Fruit fly (Drosophila melanogaster) whole organism, prepupa: ENCODE data around the gene CG31321.

ENCODE experiments used
- Blimp-1 ChIP-seq: fragments of 200-800 bp; sonication (Bioruptor generic); optimal IDR thresholded peaks from 3 replicates; lab custom pipeline; 2017; ENCODE audit warnings: missing biosample characterization, missing genetic modification characterization, mild to moderate bottlenecking, moderate library complexity, missing genetic modification reagents
- CG11294 ChIP-seq: fragments of 200-800 bp; sonication (Bioruptor generic); IDR thresholded peaks from 2 replicates; pipeline ENCODE4 v1.3.6; 2022; ENCODE audit warnings: missing biosample characterization, missing genetic modification characterization
- CG11762 ChIP-seq: fragments of 200-800 bp; sonication (Bioruptor generic); optimal IDR thresholded peaks from 3 replicates; lab custom pipeline; 2016; ENCODE audit warnings: missing biosample characterization, missing genetic modification characterization; ENCODE audit not compliant: insufficient read depth
- CG11902 ChIP-seq: fragments of 200-800 bp; sonication (Bioruptor generic); optimal IDR thresholded peaks from 3 replicates; lab custom pipeline; 2016; ENCODE audit warnings: missing biosample characterization, missing genetic modification characterization
- CG15336 ChIP-seq: fragments of 200-800 bp; sonication (Bioruptor generic); IDR thresholded peaks from 2 replicates; pipeline ENCODE4 v1.3.6; 2022; ENCODE audit warnings: missing biosample characterization, missing genetic modification characterization
- CG1621 ChIP-seq: fragments of 200-800 bp; sonication (Bioruptor generic); optimal IDR thresholded peaks from 3 replicates; lab custom pipeline; 2018; ENCODE audit warnings: missing biosample characterization, mild to moderate bottlenecking, missing genetic modification characterization
- CG16779 ChIP-seq: fragments of 200-800 bp; sonication (Bioruptor generic); optimal IDR thresholded peaks from 3 replicates; lab custom pipeline; 2017; ENCODE audit warnings: missing biosample characterization, mild to moderate bottlenecking, missing genetic modification characterization
- CG3032 ChIP-seq: fragments of 200-800 bp; optimal IDR thresholded peaks from 2 replicates; lab custom pipeline; 2019; ENCODE audit warnings: missing biosample characterization, mild to moderate bottlenecking, missing genetic modification characterization, moderate library complexity
- CG31627 ChIP-seq: fragments of 200-800 bp; sonication (Bioruptor generic); optimal IDR thresholded peaks from 3 replicates; lab custom pipeline; 2016; ENCODE audit warnings: missing biosample characterization, missing genetic modification characterization
- CG32006 ChIP-seq: fragments of 200-800 bp; sonication (Bioruptor generic); optimal IDR thresholded peaks from 3 replicates; lab custom pipeline; 2017; ENCODE audit warnings: missing biosample characterization, mild to moderate bottlenecking, missing genetic modification characterization
- CG34406 ChIP-seq: fragments of 200-800 bp; sonication (Bioruptor generic); optimal IDR thresholded peaks from 3 replicates; lab custom pipeline; 2016; ENCODE audit warnings: missing biosample characterization, missing genetic modification characterization
- CG4318 ChIP-seq: fragments of 200-800 bp; sonication (Bioruptor generic); optimal IDR thresholded peaks from 3 replicates; lab custom pipeline; 2017; ENCODE audit warnings: missing biosample characterization, mild to moderate bottlenecking, missing genetic modification characterization
- CG6163 ChIP-seq: fragments of 200-800 bp; sonication (Bioruptor generic); IDR thresholded peaks from 3 replicates; pipeline ENCODE4 v1.3.6; 2022; ENCODE audit warnings: missing biosample characterization, missing genetic modification characterization
- CG6276 ChIP-seq: fragments of 200-800 bp; sonication (Bioruptor generic); optimal IDR thresholded peaks from 2 replicates; lab custom pipeline; 2017; ENCODE audit warnings: missing biosample characterization, mild to moderate bottlenecking, missing genetic modification characterization
- CG6792 ChIP-seq: fragments of 200-800 bp; sonication (Bioruptor generic); optimal IDR thresholded peaks from 3 replicates; lab custom pipeline; 2016; ENCODE audit warnings: missing biosample characterization, missing genetic modification characterization
- CG6808 ChIP-seq: fragments of 200-800 bp; sonication (Bioruptor generic); optimal IDR thresholded peaks from 3 replicates; lab custom pipeline; 2017; ENCODE audit warnings: missing biosample characterization, missing genetic modification characterization, mild to moderate bottlenecking, moderate library complexity, missing genetic modification reagents
- CG6854 ChIP-seq: fragments of 200-800 bp; sonication (Bioruptor generic); optimal IDR thresholded peaks from 2 replicates; lab custom pipeline; 2017; ENCODE audit warnings: missing biosample characterization, mild to moderate bottlenecking, missing genetic modification characterization
- CG7368 ChIP-seq: fragments of 200-800 bp; sonication (Bioruptor generic); optimal IDR thresholded peaks from 3 replicates; lab custom pipeline; 2016; ENCODE audit warnings: missing biosample characterization, missing genetic modification characterization
- CG8119 ChIP-seq: fragments of 200-800 bp; sonication (Bioruptor generic); IDR thresholded peaks from 3 replicates; pipeline ENCODE4 v1.3.6; 2022; ENCODE audit warnings: missing biosample characterization, missing genetic modification characterization
- CG8319 ChIP-seq: fragments of 200-800 bp; sonication (Bioruptor generic); optimal IDR thresholded peaks from 3 replicates; lab custom pipeline; 2016; ENCODE audit warnings: missing biosample characterization, missing genetic modification characterization
- Eip75B ChIP-seq: fragments of 200-800 bp; sonication (Bioruptor generic); optimal IDR thresholded peaks from 3 replicates; lab custom pipeline; 2016; ENCODE audit warnings: missing biosample characterization, missing genetic modification characterization
- Eip78C ChIP-seq: fragments of 200-800 bp; sonication (Bioruptor generic); peaks from one replicate; lab custom pipeline; 2016; ENCODE audit warnings: missing biosample characterization, missing genetic modification characterization
- Eip93F ChIP-seq: fragments of 200-800 bp; sonication (Bioruptor generic); optimal IDR thresholded peaks from 2 replicates; lab custom pipeline; 2016; ENCODE audit warnings: missing biosample characterization, mild to moderate bottlenecking, missing genetic modification characterization
- Ets96B ChIP-seq: fragments of 200-800 bp; optimal IDR thresholded peaks from 2 replicates; lab custom pipeline; 2019; ENCODE audit warnings: missing biosample characterization, mild to moderate bottlenecking, missing genetic modification characterization, moderate library complexity
- Hr38 ChIP-seq: sonication (Bioruptor generic); optimal IDR thresholded peaks from 2 replicates; lab custom pipeline; 2016; ENCODE audit warnings: missing biosample characterization, missing genetic modification characterization
- Hr39 ChIP-seq: fragments of 200-800 bp; sonication (Bioruptor generic); optimal IDR thresholded peaks from 2 replicates; lab custom pipeline; 2016; ENCODE audit warnings: missing biosample characterization, missing genetic modification characterization
- Hr4 ChIP-seq: fragments of 200-800 bp; sonication (Bioruptor generic); optimal IDR thresholded peaks from 3 replicates; lab custom pipeline; 2016; ENCODE audit warnings: missing biosample characterization, missing genetic modification characterization
- Lpt ChIP-seq: fragments of 200-800 bp; sonication (Bioruptor generic); optimal IDR thresholded peaks from 3 replicates; lab custom pipeline; 2016; ENCODE audit warnings: missing biosample characterization, missing genetic modification characterization
- Met ChIP-seq: fragments of 200-800 bp; sonication (Bioruptor generic); optimal IDR thresholded peaks from 3 replicates; lab custom pipeline; 2016; ENCODE audit warnings: missing biosample characterization, missing genetic modification characterization
- Smox ChIP-seq: fragments of 200-800 bp; sonication (Bioruptor generic); optimal IDR thresholded peaks from 3 replicates; lab custom pipeline; 2016; ENCODE audit warnings: missing biosample characterization, missing genetic modification characterization
- Sox102F ChIP-seq: fragments of 200-800 bp; sonication (Bioruptor generic); optimal IDR thresholded peaks from 2 replicates; lab custom pipeline; 2016; ENCODE audit warnings: missing biosample characterization, mild to moderate bottlenecking, missing genetic modification characterization
- Sox14 ChIP-seq: fragments of 200-800 bp; sonication (Bioruptor generic); optimal IDR thresholded peaks from 3 replicates; lab custom pipeline; 2016; ENCODE audit warnings: missing biosample characterization, missing genetic modification characterization
- Sox15 ChIP-seq: fragments of 200-800 bp; sonication (Bioruptor generic); optimal IDR thresholded peaks from 3 replicates; lab custom pipeline; 2016; ENCODE audit warnings: missing biosample characterization, missing genetic modification characterization
- achi ChIP-seq: fragments of 200-800 bp; sonication (Bioruptor generic); optimal IDR thresholded peaks from 3 replicates; lab custom pipeline; 2016; ENCODE audit warnings: missing biosample characterization, missing genetic modification characterization
- cyc ChIP-seq: fragments of 200-800 bp; sonication (Bioruptor generic); optimal IDR thresholded peaks from 3 replicates; lab custom pipeline; 2016; ENCODE audit warnings: missing biosample characterization, missing genetic modification characterization
- dac ChIP-seq: fragments of 200-800 bp; sonication (Bioruptor generic); optimal IDR thresholded peaks from 2 replicates; lab custom pipeline; 2017; ENCODE audit warnings: missing biosample characterization, mild to moderate bottlenecking, missing genetic modification characterization
- dsx ChIP-seq: fragments of 200-800 bp; optimal IDR thresholded peaks from 3 replicates; lab custom pipeline; 2019; ENCODE audit warnings: missing biosample characterization, mild to moderate bottlenecking, missing genetic modification characterization, moderate library complexity; ENCODE audit not compliant: poor library complexity, severe bottlenecking
- esn ChIP-seq: fragments of 200-800 bp; sonication (Bioruptor generic); optimal IDR thresholded peaks from 2 replicates; lab custom pipeline; 2016; ENCODE audit warnings: missing biosample characterization, mild to moderate bottlenecking, missing genetic modification characterization, moderate library complexity
- fd59A ChIP-seq: fragments of 200-800 bp; sonication (Bioruptor generic); optimal IDR thresholded peaks from 2 replicates; lab custom pipeline; 2017; ENCODE audit warnings: missing biosample characterization, mild to moderate bottlenecking, missing genetic modification characterization, missing genetic modification reagents
- fd85E ChIP-seq: fragments of 200-800 bp; sonication (Bioruptor generic); optimal IDR thresholded peaks from 3 replicates; lab custom pipeline; 2016; ENCODE audit warnings: missing biosample characterization, missing genetic modification characterization
- lz ChIP-seq: fragments of 200-800 bp; sonication (Bioruptor generic); optimal IDR thresholded peaks from 3 replicates; lab custom pipeline; 2016; ENCODE audit warnings: missing biosample characterization, missing genetic modification characterization
- net ChIP-seq: fragments of 200-800 bp; sonication (Bioruptor generic); optimal IDR thresholded peaks from 3 replicates; lab custom pipeline; 2016; ENCODE audit warnings: missing biosample characterization, missing genetic modification characterization
- topi ChIP-seq: fragments of 200-800 bp; sonication (Bioruptor generic); optimal IDR thresholded peaks from 3 replicates; lab custom pipeline; 2016; ENCODE audit warnings: missing biosample characterization, missing genetic modification characterization
- vri ChIP-seq: fragments of 200-800 bp; sonication (Bioruptor generic); optimal IDR thresholded peaks from 3 replicates; lab custom pipeline; 2016; ENCODE audit warnings: missing biosample characterization, mild to moderate bottlenecking, missing genetic modification characterization

The CG31321 gene

dm6 chr3R:14314554-14314953, 4.4 kb downstream of the CG31321 start, which contains the start of gene Crz:
Crz (plus strand) TSS chr3R:14314854.
- TF ChIP-seq CG6276 (GFP tag; lab: Kevin White, UChicago) (no peak), lz (no peak), dac (no peak), CG34406 (no peak), Hr38 (GFP tag; lab: Kevin White, UChicago) (no peak), net (GFP tag; lab: Kevin White, UChicago) (no peak), Met (no peak), CG16779 (tag; lab: Kevin White, UChicago) (no peak), Blimp-1 (GFP tag; lab: Kevin White, UChicago) (no peak), Smox (no peak), Sox102F (GFP tag; lab: Kevin White, UChicago) (no peak), fd85E (GFP tag; lab: Kevin White, UChicago) (no peak), Eip78C (no peak), dsx (GFP tag; lab: Kevin White, UChicago) (no peak)
- TF ChIP-seq, all 60 proteins: peak for 0

dm6 chr3R:14315912-14316444, 5.8 kb downstream of the CG31321 start, which contains the start of gene Set8:
Set8 (plus strand) TSS chr3R:14316038.
- TF ChIP-seq CG1621 (tag; lab: Kevin White, UChicago): peak; percentile 57
- peak; percentile 6 for TF ChIP-seq fd85E (GFP tag; lab: Kevin White, UChicago)
- TF ChIP-seq Eip75B (GFP tag; lab: Kevin White, UChicago): no peak
- TF ChIP-seq Ets96B (tag; lab: Kevin White, UChicago): peak; percentile 52
- TF ChIP-seq CG4318 (GFP tag; lab: Kevin White, UChicago): no peak
- no peak for TF ChIP-seq Lpt (GFP tag; lab: Kevin White, UChicago)
- peak; percentile 65; the same call in 2 of the 3 replicates for TF ChIP-seq CG6163 (GFP tag; lab: Robert Waterston, UW)
- TF ChIP-seq net (GFP tag; lab: Kevin White, UChicago): no peak
- TF ChIP-seq achi (GFP tag; lab: Kevin White, UChicago): no peak
- TF ChIP-seq Hr4 (GFP tag; lab: Kevin White, UChicago): no peak
- peak; percentile 42 for TF ChIP-seq CG3032 (tag; lab: Kevin White, UChicago)
- TF ChIP-seq CG8119: peak; percentile 79
- TF ChIP-seq Eip78C: no peak
- peak; percentile 75; the same call in 1 of the 2 replicates for TF ChIP-seq CG15336 (GFP tag; lab: Robert Waterston, UW)
- TF ChIP-seq Sox15: no peak
- peak; percentile 68 for TF ChIP-seq CG6854 (GFP tag; lab: Kevin White, UChicago)
- TF ChIP-seq esn (GFP tag; lab: Kevin White, UChicago): peak; percentile 26
- TF ChIP-seq CG8319 (GFP tag; lab: Kevin White, UChicago): no peak
- no peak for TF ChIP-seq vri (GFP tag; lab: Kevin White, UChicago)
- TF ChIP-seq Eip93F (GFP tag; lab: Kevin White, UChicago): no peak

- TF ChIP-seq CG4318 (GFP tag; lab: Kevin White, UChicago): no peak
- peak; percentile 24 for TF ChIP-seq fd59A (GFP tag; lab: Kevin White, UChicago)
- TF ChIP-seq CG31627: peak; percentile 85
- peak; percentile 100 for TF ChIP-seq achi (GFP tag; lab: Kevin White, UChicago)
- TF ChIP-seq CG6792 (GFP tag; lab: Kevin White, UChicago): peak; percentile 57
- peak; percentile 51 for TF ChIP-seq CG15336 (GFP tag; lab: Robert Waterston, UW)
- no peak for TF ChIP-seq CG6808 (GFP tag; lab: Kevin White, UChicago)
- peak; percentile 69; the same call in 1 of the 3 replicates for TF ChIP-seq CG6163 (GFP tag; lab: Robert Waterston, UW)
- peak; percentile 37 for TF ChIP-seq net (GFP tag; lab: Kevin White, UChicago)
- TF ChIP-seq CG34406: peak; percentile 30
- peak; percentile 79 for TF ChIP-seq Hr39 (GFP tag; lab: Kevin White, UChicago)
- TF ChIP-seq Eip78C: peak; percentile 62
- TF ChIP-seq topi (GFP tag; lab: Kevin White, UChicago): peak; percentile 54
- no peak for TF ChIP-seq CG32006 (GFP tag; lab: Kevin White, UChicago)
- peak; percentile 8 for TF ChIP-seq CG1621 (tag; lab: Kevin White, UChicago)
- peak; percentile 69 for TF ChIP-seq esn (GFP tag; lab: Kevin White, UChicago)
- TF ChIP-seq CG11294 (GFP tag; lab: Robert Waterston, UW): peak; percentile 29; the same call in 1 of the 2 replicates
- peak; percentile 80 for TF ChIP-seq cyc (GFP tag; lab: Kevin White, UChicago)
- peak; percentile 62 for TF ChIP-seq CG11902 (GFP tag; lab: Kevin White, UChicago)
- TF ChIP-seq CG3032 (tag; lab: Kevin White, UChicago): peak; percentile 66
- peak; percentile 75 for TF ChIP-seq lz
- TF ChIP-seq Met: no peak
- TF ChIP-seq Sox14 (GFP tag; lab: Kevin White, UChicago): peak; percentile 67
- peak; percentile 34 for TF ChIP-seq CG7368 (GFP tag; lab: Kevin White, UChicago)
- TF ChIP-seq CG11762 (GFP tag; lab: Kevin White, UChicago): peak; percentile 44
Measured at dm6 chr3R:14326250-14327112, 16.3 kb downstream of the CG31321 start, which contains the start of the genes Afti and ATPsynE. Afti (minus strand) TSS chr3R:14326689. ATPsynE (plus strand) TSS chr3R:14326947.
